Fruit fly (Drosophila melanogaster) whole organism, embryonic: ENCODE data around the gene TwdlC.

ENCODE experiments used
- Ada2b ChIP-seq: fragments of 200-800 bp; sonication (Bioruptor generic); IDR thresholded peaks from 2 replicates; pipeline ENCODE4 v1.3.6; 2022; ENCODE audit warnings: missing biosample characterization, missing genetic modification characterization
- Antp ChIP-seq: fragments of 200-800 bp; sonication (Bioruptor generic); optimal IDR thresholded peaks from 3 replicates; lab custom pipeline; 2016; ENCODE audit warnings: missing biosample characterization, missing genetic modification characterization
- Atf3 ChIP-seq: fragments of 200-800 bp; sonication (Bioruptor generic); optimal IDR thresholded peaks from 3 replicates; lab custom pipeline; 2016; ENCODE audit warnings: missing biosample characterization, missing genetic modification characterization
- CG10959 ChIP-seq: fragments of 200-800 bp; sonication (Bioruptor generic); IDR thresholded peaks from 2 replicates; pipeline ENCODE4 v1.3.6; 2022; ENCODE audit warnings: missing biosample characterization, missing genetic modification characterization
- CG1233 ChIP-seq: fragments of 200-800 bp; sonication (Bioruptor generic); optimal IDR thresholded peaks from 4 replicates; lab custom pipeline; 2018; ENCODE audit warnings: missing biosample characterization, mild to moderate bottlenecking, missing genetic modification characterization
- CG12769 ChIP-seq: fragments of 200-800 bp; sonication (Bioruptor generic); optimal IDR thresholded peaks from 2 replicates; lab custom pipeline; 2019; ENCODE audit warnings: missing biosample characterization, mild to moderate bottlenecking, missing genetic modification characterization, moderate library complexity
- CG13287 ChIP-seq: fragments of 200-800 bp; sonication (Bioruptor generic); IDR thresholded peaks from 2 replicates; pipeline ENCODE4 v1.3.6; 2022; ENCODE audit warnings: missing biosample characterization, missing genetic modification characterization; ENCODE audit not compliant: partially characterized antibody
- CG13296 ChIP-seq: fragments of 200-800 bp; sonication (Bioruptor generic); optimal IDR thresholded peaks from 3 replicates; lab custom pipeline; 2018; ENCODE audit warnings: missing biosample characterization, mild to moderate bottlenecking, missing genetic modification characterization
- CG13775 ChIP-seq: fragments of 200-800 bp; sonication (Bioruptor generic); optimal IDR thresholded peaks from 3 replicates; lab custom pipeline; 2017; ENCODE audit warnings: missing biosample characterization, mild to moderate bottlenecking, missing genetic modification characterization
- CG14050 ChIP-seq: fragments of 200-800 bp; sonication (Bioruptor generic); IDR thresholded peaks from 3 replicates; pipeline ENCODE4 v1.3.6; 2022; ENCODE audit warnings: missing biosample characterization, missing genetic modification characterization
- CG16863 ChIP-seq: fragments of 200-800 bp; sonication (Bioruptor generic); optimal IDR thresholded peaks from 3 replicates; lab custom pipeline; 2016; ENCODE audit warnings: missing biosample characterization, missing genetic modification characterization
- CG18011 ChIP-seq: fragments of 200-800 bp; sonication (Bioruptor generic); optimal IDR thresholded peaks from 2 replicates; lab custom pipeline; 2017; ENCODE audit warnings: missing biosample characterization, missing genetic modification characterization, mild to moderate bottlenecking, moderate library complexity, missing genotype
- CG18764 ChIP-seq: fragments of 200-800 bp; sonication (Bioruptor generic); optimal IDR thresholded peaks from 3 replicates; lab custom pipeline; 2016; ENCODE audit warnings: missing biosample characterization, missing genetic modification characterization
- CG2678 ChIP-seq: fragments of 200-800 bp; sonication (Bioruptor generic); optimal IDR thresholded peaks from 3 replicates; lab custom pipeline; 2019; ENCODE audit warnings: missing biosample characterization, mild to moderate bottlenecking, missing genetic modification characterization, moderate library complexity
- CG33557 ChIP-seq: fragments of 200-800 bp; sonication (Bioruptor generic); optimal IDR thresholded peaks from 2 replicates; lab custom pipeline; 2019; ENCODE audit warnings: missing biosample characterization, mild to moderate bottlenecking, missing genetic modification characterization, moderate library complexity
- CG7357 ChIP-seq: fragments of 200-800 bp; sonication (Bioruptor generic); IDR thresholded peaks from 3 replicates; pipeline ENCODE4 v1.3.6; 2022; ENCODE audit warnings: missing biosample characterization, missing genetic modification characterization
- CG8281 ChIP-seq: fragments of 200-800 bp; sonication (Bioruptor generic); optimal IDR thresholded peaks from 2 replicates; lab custom pipeline; 2018; ENCODE audit warnings: missing biosample characterization, mild to moderate bottlenecking, missing genetic modification characterization, moderate library complexity
- CG8478 ChIP-seq: fragments of >200 bp; optimal IDR thresholded peaks from 2 replicates; lab custom pipeline; 2018
- D ChIP-seq, 2 experiments: fragments of 200-800 bp in 1 of 2; fragments of >200 bp in 1 of 2; sonication (Bioruptor generic) in 1 of 2; optimal IDR thresholded peaks; 2 replicates in 1 of 2; 3 replicates in 1 of 2; lab custom pipeline; 2017; ENCODE audit warnings: mild to moderate bottlenecking in 1 of 2, missing biosample characterization in 1 of 2, missing genetic modification characterization in 1 of 2, missing genetic modification reagents in 1 of 2
- Elba2 ChIP-seq: fragments of 200-800 bp; sonication (Bioruptor generic); optimal IDR thresholded peaks from 3 replicates; lab custom pipeline; 2016; ENCODE audit warnings: missing biosample characterization, missing genetic modification characterization
- Hmr ChIP-seq: fragments of 200-800 bp; sonication (Bioruptor generic); optimal IDR thresholded peaks from 3 replicates; lab custom pipeline; 2017; ENCODE audit warnings: mild to moderate bottlenecking, missing biosample characterization, missing genetic modification reagents, missing genetic modification characterization
- Mrtf ChIP-seq: fragments of 200-800 bp; sonication (Bioruptor generic); IDR thresholded peaks from 3 replicates; pipeline ENCODE4 v1.3.6; 2022; ENCODE audit warnings: missing biosample characterization, missing genetic modification characterization
- NC2α ChIP-seq: fragments of 200-800 bp; sonication (Bioruptor generic); optimal IDR thresholded peaks from 2 replicates; lab custom pipeline; 2016; ENCODE audit warnings: missing biosample characterization, missing genetic modification characterization
- NK7.1 ChIP-seq: fragments of 200-800 bp; sonication (Bioruptor generic); optimal IDR thresholded peaks from 3 replicates; lab custom pipeline; 2016; ENCODE audit warnings: missing biosample characterization, missing genetic modification characterization
- Oaz ChIP-seq: fragments of 200-800 bp; sonication (Bioruptor generic); IDR thresholded peaks from 2 replicates; pipeline ENCODE4 v1.3.6; 2022; ENCODE audit warnings: missing biosample characterization, missing genetic modification characterization
- Opbp ChIP-seq: fragments of 200-800 bp; sonication (Bioruptor generic); IDR thresholded peaks from 3 replicates; pipeline ENCODE4 v1.3.6; 2022; ENCODE audit warnings: missing biosample characterization, missing genetic modification characterization; ENCODE audit not compliant: partially characterized antibody
- Rx ChIP-seq: fragments of 200-800 bp; sonication (Bioruptor generic); IDR thresholded peaks from 2 replicates; pipeline ENCODE4 v1.3.6; 2022; ENCODE audit warnings: missing biosample characterization, missing genetic modification characterization
- Sox102F ChIP-seq: fragments of 200-800 bp; sonication (Bioruptor generic); optimal IDR thresholded peaks from 2 replicates; lab custom pipeline; 2018; ENCODE audit warnings: missing biosample characterization, mild to moderate bottlenecking, missing genetic modification characterization, moderate library complexity
- Tbp ChIP-seq: fragments of >200 bp; optimal IDR thresholded peaks from 2 replicates; lab custom pipeline; 2018; ENCODE audit warnings: missing biosample characterization, missing genetic modification characterization
- Vsx1 ChIP-seq: fragments of 200-800 bp; sonication (Bioruptor generic); optimal IDR thresholded peaks from 2 replicates; lab custom pipeline; 2017; ENCODE audit warnings: missing biosample characterization, mild to moderate bottlenecking, missing genetic modification characterization, missing genetic modification reagents
- Xrp1 ChIP-seq: fragments of 200-800 bp; sonication (Bioruptor generic); IDR thresholded peaks from 2 replicates; pipeline ENCODE4 v1.3.6; 2022; ENCODE audit warnings: missing biosample characterization, missing genetic modification characterization
- ara ChIP-seq: fragments of 200-800 bp; sonication (Bioruptor generic); IDR thresholded peaks from 2 replicates; pipeline ENCODE4 v1.3.6; 2022; ENCODE audit warnings: missing biosample characterization, missing genetic modification characterization
- cad ChIP-seq: fragments of >200 bp; optimal IDR thresholded peaks from 2 replicates; lab custom pipeline; 2017; ENCODE audit warnings: missing biosample characterization, missing genetic modification characterization
- caup ChIP-seq: fragments of 200-800 bp; sonication (Bioruptor generic); optimal IDR thresholded peaks from 3 replicates; lab custom pipeline; 2017; ENCODE audit warnings: missing biosample characterization, mild to moderate bottlenecking, missing genetic modification characterization, moderate library complexity; ENCODE audit not compliant: severe bottlenecking
- corto ChIP-seq: fragments of 200-800 bp; sonication (Bioruptor generic); optimal IDR thresholded peaks from 2 replicates; lab custom pipeline; 2016; ENCODE audit warnings: missing biosample characterization, mild to moderate bottlenecking, missing genetic modification characterization, moderate library complexity
- cwo ChIP-seq: fragments of 200-800 bp; sonication (Bioruptor generic); optimal IDR thresholded peaks from 3 replicates; lab custom pipeline; 2017; ENCODE audit warnings: missing biosample characterization, missing genetic modification characterization, mild to moderate bottlenecking, moderate library complexity, missing genetic modification reagents
- dm ChIP-seq: fragments of 200-800 bp; sonication (Bioruptor generic); optimal IDR thresholded peaks from 3 replicates; lab custom pipeline; 2016; ENCODE audit warnings: missing biosample characterization, missing genetic modification characterization
- exex ChIP-seq: fragments of 200-800 bp; sonication (Bioruptor generic); optimal IDR thresholded peaks from 4 replicates; lab custom pipeline; 2018; ENCODE audit warnings: missing biosample characterization, mild to moderate bottlenecking, missing genetic modification characterization, moderate library complexity
- fd64A ChIP-seq: fragments of 200-800 bp; sonication (Bioruptor generic); optimal IDR thresholded peaks from 3 replicates; lab custom pipeline; 2018; ENCODE audit warnings: missing biosample characterization, mild to moderate bottlenecking, missing genetic modification characterization
- ftz-f1 ChIP-seq: fragments of 200-800 bp; sonication (Bioruptor generic); optimal IDR thresholded peaks from 2 replicates; lab custom pipeline; 2016; ENCODE audit warnings: missing biosample characterization, missing genetic modification characterization
- jumu ChIP-seq: fragments of 200-800 bp; sonication (Bioruptor generic); optimal IDR thresholded peaks from 3 replicates; lab custom pipeline; 2016; ENCODE audit warnings: missing biosample characterization, missing genetic modification characterization
- lbe ChIP-seq: fragments of 200-800 bp; sonication (Bioruptor generic); optimal IDR thresholded peaks from 2 replicates; lab custom pipeline; 2016; ENCODE audit warnings: missing biosample characterization, mild to moderate bottlenecking, missing genetic modification characterization
- luna ChIP-seq: fragments of 200-800 bp; sonication (Bioruptor generic); optimal IDR thresholded peaks from 2 replicates; lab custom pipeline; 2016; ENCODE audit warnings: missing biosample characterization, missing genetic modification characterization
- pho ChIP-seq: fragments of 200-800 bp; sonication (Bioruptor generic); optimal IDR thresholded peaks from 2 replicates; lab custom pipeline; 2016; ENCODE audit warnings: missing biosample characterization, missing genetic modification characterization
- pnt ChIP-seq: fragments of 200-800 bp; sonication (Bioruptor generic); optimal IDR thresholded peaks from 3 replicates; lab custom pipeline; 2016; ENCODE audit warnings: missing biosample characterization, missing genetic modification characterization
- psq ChIP-seq: fragments of 200-800 bp; sonication (Bioruptor generic); optimal IDR thresholded peaks from 2 replicates; lab custom pipeline; 2017; ENCODE audit warnings: missing biosample characterization, missing genetic modification characterization
- schlank ChIP-seq: fragments of 200-800 bp; sonication (Bioruptor generic); optimal IDR thresholded peaks from 2 replicates; lab custom pipeline; 2018; ENCODE audit warnings: missing biosample characterization, mild to moderate bottlenecking, missing genetic modification characterization
- slp2 ChIP-seq: fragments of 200-800 bp; sonication (Bioruptor generic); optimal IDR thresholded peaks from 2 replicates; lab custom pipeline; 2016; ENCODE audit warnings: missing biosample characterization, missing genetic modification characterization
- sr ChIP-seq: fragments of 200-800 bp; sonication (Bioruptor generic); IDR thresholded peaks from 3 replicates; pipeline ENCODE4 v1.3.6; 2022; ENCODE audit warnings: missing biosample characterization, missing genetic modification characterization
- tio ChIP-seq: fragments of 200-800 bp; sonication (Bioruptor generic); optimal IDR thresholded peaks from 2 replicates; lab custom pipeline; 2017; ENCODE audit warnings: missing biosample characterization, missing genetic modification characterization, inconsistent platforms
- toy ChIP-seq: fragments of 200-800 bp; sonication (Bioruptor generic); IDR thresholded peaks from 2 replicates; pipeline ENCODE4 v1.3.6; 2022; ENCODE audit warnings: missing biosample characterization, missing genetic modification characterization

The TwdlC gene

DNA sequence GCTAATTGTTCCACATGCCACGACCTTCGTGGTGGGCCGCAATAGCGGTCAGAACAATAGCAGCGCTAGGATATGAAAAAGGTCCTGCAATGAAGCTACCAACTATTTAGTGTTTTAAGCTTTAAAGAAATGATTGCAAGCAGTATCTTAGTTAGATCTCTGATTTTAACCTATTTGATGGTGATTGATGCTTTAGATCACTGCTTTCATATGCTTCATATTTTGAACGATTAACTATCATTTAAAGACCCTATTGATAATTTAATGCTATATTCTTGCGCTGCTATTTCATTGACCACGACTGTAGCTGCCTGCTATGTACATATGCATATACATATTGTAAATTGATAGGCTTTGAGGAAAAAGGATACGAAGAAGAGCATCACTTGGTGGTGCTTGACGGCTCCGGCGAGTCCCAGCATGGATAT lies 30.9 kb upstream of the TwdlC start (continued):
- TF ChIP-seq luna (GFP tag; lab: Kevin White, UChicago) (peak; percentile 30), caup (GFP tag; lab: Kevin White, UChicago) (peak; percentile 78), Atf3 (no peak), Ada2b (peak; percentile 53; the same call in 1 of the 2 replicates), toy (no peak), cwo (peak; percentile 72), CG13775 (GFP tag; lab: Kevin White, UChicago) (peak; percentile 49), Elba2 (no peak), Tbp (GFP tag; lab: Kevin White, UChicago) (no peak), psq (GFP tag; lab: Kevin White, UChicago) (no peak), slp2 (GFP tag; lab: Kevin White, UChicago) (no peak), exex (peak; percentile 32), Antp (GFP tag; lab: Kevin White, UChicago) (peak; percentile 30), schlank (tag; lab: Kevin White, UChicago) (no peak), Vsx1 (GFP tag; lab: Kevin White, UChicago) (no peak), CG7357 (GFP tag; lab: Robert Waterston, UW) (peak; percentile 58; the same call in 1 of the 3 replicates), D (optimal IDR thresholded peaks at IDR 0.05; lab: Kevin White, UChicago) (no peak), D (GFP tag; optimal IDR thresholded peaks at IDR 0.05; lab: Kevin White, UChicago) (peak; percentile 82), CG13296 (peak; percentile 74), Mrtf (GFP tag; lab: Robert Waterston, UW) (no peak), CG12769 (peak; percentile 66), CG18011 (peak; percentile 49), ara (GFP tag; lab: Robert Waterston, UW) (no peak), CG16863 (GFP tag; lab: Kevin White, UChicago) (no peak), fd64A (GFP tag; lab: Kevin White, UChicago) (peak; percentile 70), CG10959 (GFP tag; lab: Robert Waterston, UW) (peak; percentile 58; the same call in 1 of the 2 replicates), Rx (GFP tag; lab: Robert Waterston, UW) (no peak), Hmr (peak; percentile 48), CG33557 (GFP tag; lab: Kevin White, UChicago) (no peak), lbe (GFP tag; lab: Kevin White, UChicago) (no peak), jumu (GFP tag; lab: Kevin White, UChicago) (peak; percentile 55), tio (peak; percentile 45), Opbp (GFP tag; lab: Robert Waterston, UW) (no peak), Xrp1 (GFP tag; lab: Robert Waterston, UW) (peak; percentile 82), CG8478 (lab: Kevin White, UChicago) (no peak), CG13287 (no peak), CG1233 (GFP tag; lab: Kevin White, UChicago) (peak; percentile 78), Sox102F (peak; percentile 51), NC2α (no peak), CG14050 (GFP tag; lab: Robert Waterston, UW) (no peak; the same call in 2 of the 3 replicates), CG8281 (tag; lab: Kevin White, UChicago) (no peak), dm (GFP tag; lab: Kevin White, UChicago) (no peak), Oaz (GFP tag; lab: Robert Waterston, UW) (no peak), CG2678 (peak; percentile 49), sr (GFP tag; lab: Robert Waterston, UW) (0 out of 3 replicates have a peak, but pooled peaks have one; percentile 3), ftz-f1 (peak; percentile 1), NK7.1 (GFP tag; lab: Kevin White, UChicago) (peak; percentile 33), CG18764 (GFP tag; lab: Kevin White, UChicago) (peak; percentile 74), pnt (GFP tag; lab: Kevin White, UChicago) (peak; percentile 46), corto (GFP tag; lab: Kevin White, UChicago) (no peak), cad (GFP tag; lab: Kevin White, UChicago) (no peak), pho (peak; percentile 18)
